Fruit fly (Drosophila melanogaster) whole organism, embryonic: ENCODE measurements around the gene CG32599.

ENCODE experiments used
- BEAF-32 ChIP-seq: fragments of 200-800 bp; sonication (Bioruptor generic); optimal IDR thresholded peaks from 3 replicates; lab custom pipeline; 2017; ENCODE audit warnings: missing biosample characterization, missing genetic modification characterization, mild to moderate bottlenecking, moderate library complexity, missing genetic modification reagents
- CG14710 ChIP-seq: fragments of 200-800 bp; sonication (Bioruptor generic); optimal IDR thresholded peaks from 3 replicates; lab custom pipeline; 2019; ENCODE audit warnings: missing biosample characterization, mild to moderate bottlenecking, missing genetic modification characterization, moderate library complexity
- CG14860 ChIP-seq: fragments of 200-800 bp; sonication (Bioruptor generic); IDR thresholded peaks from 3 replicates; pipeline ENCODE4 v1.3.6; 2022; ENCODE audit warnings: missing biosample characterization, missing genetic modification characterization; ENCODE audit not compliant: partially characterized antibody
- CG15601 ChIP-seq: fragments of 200-800 bp; sonication (Bioruptor generic); optimal IDR thresholded peaks from 3 replicates; lab custom pipeline; 2019; ENCODE audit warnings: missing biosample characterization, mild to moderate bottlenecking, missing genetic modification characterization, moderate library complexity
- CG18476 ChIP-seq: fragments of 200-800 bp; sonication (Bioruptor generic); optimal IDR thresholded peaks from 2 replicates; lab custom pipeline; 2016; ENCODE audit warnings: missing biosample characterization, mild to moderate bottlenecking, missing genetic modification characterization
- CG2116 ChIP-seq: fragments of 200-800 bp; sonication (Bioruptor generic); optimal IDR thresholded peaks from 3 replicates; lab custom pipeline; 2018; ENCODE audit warnings: missing biosample characterization, mild to moderate bottlenecking, missing genetic modification characterization
- CG2875 ChIP-seq: fragments of 200-800 bp; sonication (Bioruptor generic); optimal IDR thresholded peaks from 2 replicates; lab custom pipeline; 2017; ENCODE audit warnings: missing biosample characterization, mild to moderate bottlenecking, missing genetic modification characterization, missing genetic modification reagents
- CG33557 ChIP-seq: fragments of 200-800 bp; sonication (Bioruptor generic); optimal IDR thresholded peaks from 2 replicates; lab custom pipeline; 2019; ENCODE audit warnings: missing biosample characterization, mild to moderate bottlenecking, missing genetic modification characterization, moderate library complexity
- CG3847 ChIP-seq: fragments of 200-800 bp; sonication (Bioruptor generic); IDR thresholded peaks from 2 replicates; pipeline ENCODE4 v1.3.6; 2022; ENCODE audit warnings: missing biosample characterization, missing genetic modification characterization
- CG42726 ChIP-seq: fragments of 200-800 bp; sonication (Bioruptor generic); IDR thresholded peaks from 2 replicates; pipeline ENCODE4 v1.3.6; 2022; ENCODE audit warnings: missing biosample characterization, missing genetic modification characterization; ENCODE audit not compliant: partially characterized antibody
- CG4617 ChIP-seq: fragments of 200-800 bp; sonication (Bioruptor generic); optimal IDR thresholded peaks from 3 replicates; lab custom pipeline; 2016; ENCODE audit warnings: missing biosample characterization, missing genetic modification characterization, borderline replicate concordance
- CG9797 ChIP-seq: fragments of 200-800 bp; sonication (Bioruptor generic); optimal IDR thresholded peaks from 3 replicates; lab custom pipeline; 2018; ENCODE audit warnings: missing biosample characterization, mild to moderate bottlenecking, missing genetic modification characterization
- Chrac-16 ChIP-seq: fragments of 200-800 bp; sonication (Bioruptor generic); optimal IDR thresholded peaks from 3 replicates; lab custom pipeline; 2016; ENCODE audit warnings: missing biosample characterization, missing genetic modification characterization
- D19B ChIP-seq: fragments of 200-800 bp; sonication (Bioruptor generic); optimal IDR thresholded peaks from 2 replicates; lab custom pipeline; 2017; ENCODE audit warnings: missing biosample characterization, mild to moderate bottlenecking, missing genetic modification characterization
- Deaf1 ChIP-seq: fragments of 200-800 bp; optimal IDR thresholded peaks from 3 replicates; lab custom pipeline; 2019; ENCODE audit warnings: missing biosample characterization, mild to moderate bottlenecking, missing genetic modification characterization, moderate library complexity
- Dll ChIP-seq: fragments of 200-800 bp; sonication (Bioruptor generic); IDR thresholded peaks from 4 replicates; pipeline ENCODE4 v1.3.6; 2022; ENCODE audit warnings: missing biosample characterization, missing genetic modification characterization; ENCODE audit not compliant: partially characterized antibody
- Dp ChIP-seq: fragments of 200-800 bp; sonication (Bioruptor generic); optimal IDR thresholded peaks from 2 replicates; lab custom pipeline; 2018; ENCODE audit warnings: missing biosample characterization, mild to moderate bottlenecking, missing genetic modification characterization, moderate library complexity
- Dref ChIP-seq: fragments of 200-800 bp; sonication (Bioruptor generic); IDR thresholded peaks from 2 replicates; pipeline ENCODE4 v1.3.6; 2022; ENCODE audit warnings: missing biosample characterization, missing genetic modification characterization
- Ets97D ChIP-seq: fragments of 200-800 bp; sonication (Bioruptor generic); optimal IDR thresholded peaks from 3 replicates; lab custom pipeline; 2016; ENCODE audit warnings: missing biosample characterization, missing genetic modification characterization
- Hr39 ChIP-seq: fragments of >200 bp; optimal IDR thresholded peaks from 2 replicates; lab custom pipeline; 2017
- Med ChIP-seq: fragments of 200-800 bp; sonication (Bioruptor generic); peaks from one replicate; lab custom pipeline; 2016; ENCODE audit warnings: missing biosample characterization, missing genetic modification characterization, mild to moderate bottlenecking, inconsistent platforms, moderate library complexity
- Nf-YA ChIP-seq: fragments of 200-800 bp; sonication (Bioruptor generic); IDR thresholded peaks from 2 replicates; pipeline ENCODE4 v1.3.6; 2022; ENCODE audit warnings: missing biosample characterization, missing genetic modification characterization
- Pdp1 ChIP-seq, 2 experiments: fragments of 200-800 bp; sonication (Bioruptor generic); optimal IDR thresholded peaks; 3 replicates each; lab custom pipeline; 2016; ENCODE audit warnings: missing biosample characterization in 2 of 2, missing genetic modification characterization in 2 of 2, mild to moderate bottlenecking in 1 of 2, moderate library complexity in 1 of 2
- Ravus ChIP-seq: fragments of 200-800 bp; sonication (Bioruptor generic); IDR thresholded peaks from 2 replicates; pipeline ENCODE4 v1.3.6; 2022; ENCODE audit warnings: missing biosample characterization, missing genetic modification characterization
- Scr ChIP-seq: fragments of 200-800 bp; sonication (Bioruptor generic); IDR thresholded peaks from 2 replicates; pipeline ENCODE4 v1.3.6; 2022; ENCODE audit warnings: missing biosample characterization, missing genetic modification characterization; ENCODE audit not compliant: partially characterized antibody
- Sry-δ ChIP-seq: fragments of 200-800 bp; sonication (Bioruptor generic); optimal IDR thresholded peaks from 2 replicates; lab custom pipeline; 2016; ENCODE audit warnings: missing biosample characterization, missing genetic modification characterization
- YL-1 ChIP-seq: fragments of 200-800 bp; sonication (Bioruptor generic); optimal IDR thresholded peaks from 3 replicates; lab custom pipeline; 2017; ENCODE audit warnings: missing biosample characterization, mild to moderate bottlenecking, missing genetic modification characterization
- bowl ChIP-seq: fragments of 200-800 bp; sonication (Bioruptor generic); IDR thresholded peaks from 2 replicates; pipeline ENCODE4 v1.3.6; 2022; ENCODE audit warnings: missing biosample characterization, missing genetic modification characterization
- chinmo ChIP-seq: fragments of 200-800 bp; sonication (Bioruptor generic); IDR thresholded peaks from 4 replicates; pipeline ENCODE4 v1.3.6; 2022; ENCODE audit warnings: missing biosample characterization, missing genetic modification characterization; ENCODE audit not compliant: partially characterized antibody
- ci ChIP-seq: fragments of 200-800 bp; sonication (Bioruptor generic); IDR thresholded peaks from 3 replicates; pipeline ENCODE4 v1.3.6; 2022; ENCODE audit warnings: missing biosample characterization, missing genetic modification characterization
- crol ChIP-seq: fragments of 200-800 bp; sonication (Bioruptor generic); IDR thresholded peaks from 2 replicates; pipeline ENCODE4 v1.3.6; 2022; ENCODE audit warnings: missing biosample characterization, missing genetic modification characterization
- eyg ChIP-seq: fragments of 200-800 bp; sonication (Bioruptor generic); optimal IDR thresholded peaks from 3 replicates; lab custom pipeline; 2016; ENCODE audit warnings: missing biosample characterization, missing genetic modification characterization
- fd102C ChIP-seq: fragments of 200-800 bp; sonication (Bioruptor generic); optimal IDR thresholded peaks from 2 replicates; lab custom pipeline; 2018; ENCODE audit warnings: missing biosample characterization, mild to moderate bottlenecking, missing genetic modification characterization, moderate library complexity
- gfzf ChIP-seq: fragments of 200-800 bp; sonication (Bioruptor generic); optimal IDR thresholded peaks from 2 replicates; lab custom pipeline; 2016; ENCODE audit warnings: missing biosample characterization, mild to moderate bottlenecking, missing genetic modification characterization, moderate library complexity
- hbn ChIP-seq: fragments of 200-800 bp; sonication (Bioruptor generic); IDR thresholded peaks from 2 replicates; pipeline ENCODE4 v1.3.6; 2022; ENCODE audit warnings: missing biosample characterization, missing genetic modification characterization; ENCODE audit not compliant: partially characterized antibody
- nerfin-1 ChIP-seq: fragments of 200-800 bp; sonication (Bioruptor generic); optimal IDR thresholded peaks from 3 replicates; lab custom pipeline; 2019; ENCODE audit warnings: missing biosample characterization, mild to moderate bottlenecking, missing genetic modification characterization, moderate library complexity
- nerfin-2 ChIP-seq: fragments of 200-800 bp; sonication (Bioruptor generic); IDR thresholded peaks from 2 replicates; pipeline ENCODE4 v1.3.6; 2022; ENCODE audit warnings: missing biosample characterization, missing genetic modification characterization; ENCODE audit not compliant: partially characterized antibody
- nom ChIP-seq: fragments of 200-800 bp; sonication (Bioruptor generic); optimal IDR thresholded peaks from 2 replicates; lab custom pipeline; 2017; ENCODE audit warnings: missing biosample characterization, missing genetic modification characterization, mild to moderate bottlenecking, moderate library complexity, missing genetic modification reagents
- phol ChIP-seq: fragments of 200-800 bp; sonication (Bioruptor generic); optimal IDR thresholded peaks from 3 replicates; lab custom pipeline; 2018; ENCODE audit warnings: missing biosample characterization, mild to moderate bottlenecking, missing genetic modification characterization, moderate library complexity
- pzg ChIP-seq: fragments of 200-800 bp; sonication (Bioruptor generic); optimal IDR thresholded peaks from 3 replicates; lab custom pipeline; 2018; ENCODE audit warnings: missing biosample characterization, mild to moderate bottlenecking, missing genetic modification characterization, moderate library complexity
- stwl ChIP-seq: fragments of 200-800 bp; sonication (Bioruptor generic); optimal IDR thresholded peaks from 3 replicates; lab custom pipeline; 2018; ENCODE audit warnings: missing biosample characterization, mild to moderate bottlenecking, missing genetic modification characterization, moderate library complexity
- tap ChIP-seq: fragments of 200-800 bp; optimal IDR thresholded peaks from 3 replicates; lab custom pipeline; 2019; ENCODE audit warnings: missing biosample characterization, mild to moderate bottlenecking, missing genetic modification characterization, moderate library complexity
- trem ChIP-seq: fragments of 200-800 bp; optimal IDR thresholded peaks from 3 replicates; lab custom pipeline; 2019; ENCODE audit warnings: missing biosample characterization, mild to moderate bottlenecking, missing genetic modification characterization, moderate library complexity
- zen ChIP-seq: fragments of 200-800 bp; sonication (Bioruptor generic); optimal IDR thresholded peaks from 3 replicates; lab custom pipeline; 2018; ENCODE audit warnings: missing biosample characterization, mild to moderate bottlenecking, missing genetic modification characterization, moderate library complexity

The CG32599 gene

dm6 chrX:14221995-14222394 is 21.5 kb upstream of the CG32599 start:
- TF ChIP-seq Deaf1 (tag; lab: Kevin White, UChicago): peak; percentile 91
- no peak for TF ChIP-seq zen (tag; lab: Kevin White, UChicago)
- TF ChIP-seq crol (GFP tag; lab: Robert Waterston, UW): peak; percentile 94
- 0 out of 4 replicates have a peak, but pooled peaks have one; percentile 37 for TF ChIP-seq chinmo (GFP tag; lab: Robert Waterston, UW)
- TF ChIP-seq eyg (GFP tag; lab: Kevin White, UChicago): no peak
- no peak for TF ChIP-seq CG33557 (GFP tag; lab: Kevin White, UChicago)
- TF ChIP-seq ci: 0 out of 3 replicates have a peak, but pooled peaks have one; percentile 25
- TF ChIP-seq Hr39: no peak
- peak; percentile 77 for TF ChIP-seq nerfin-1 (tag; lab: Kevin White, UChicago)
- TF ChIP-seq CG2116 (GFP tag; lab: Kevin White, UChicago): no peak
- no peak for TF ChIP-seq hbn (GFP tag; lab: Robert Waterston, UW)
- peak; percentile 38 for TF ChIP-seq nom (GFP tag; lab: Kevin White, UChicago)

- TF ChIP-seq tap (tag; lab: Kevin White, UChicago): no peak
- TF ChIP-seq nerfin-2 (GFP tag; lab: Robert Waterston, UW): no peak
Measured at dm6 chrX:14225665-14226064, 17.8 kb upstream of the CG32599 start, which contains the start of gene CG11674. Gene CG11674, minus strand, starts transcription at chrX:14225879.

- no peak for TF ChIP-seq fd102C (GFP tag; lab: Kevin White, UChicago)
- TF ChIP-seq Scr (GFP tag; lab: Robert Waterston, UW): peak; percentile 17
- peak; percentile 10 for TF ChIP-seq CG2116 (GFP tag; lab: Kevin White, UChicago)
- TF ChIP-seq CG2875 (GFP tag; lab: Kevin White, UChicago): no peak
- TF ChIP-seq Ravus (GFP tag; lab: Robert Waterston, UW): no peak
- TF ChIP-seq Sry-δ (GFP tag; lab: Kevin White, UChicago): peak; percentile 12
- TF ChIP-seq CG15601 (tag; lab: Kevin White, UChicago): no peak
- TF ChIP-seq CG42726 (GFP tag; lab: Robert Waterston, UW): 0 out of 2 replicates have a peak, but pooled peaks have one; percentile 26
- peak; percentile 36 for TF ChIP-seq trem (tag; lab: Kevin White, UChicago)
- TF ChIP-seq Ets97D (GFP tag; lab: Kevin White, UChicago): peak; percentile 18
- TF ChIP-seq nerfin-1 (tag; lab: Kevin White, UChicago): peak; percentile 7
- peak; percentile 49 for TF ChIP-seq BEAF-32 (GFP tag; lab: Kevin White, UChicago)
- TF ChIP-seq Pdp1 (GFP tag; optimal IDR thresholded peaks at IDR 0.05; lab: Kevin White, UChicago): peak in 1 of 2 experiments; percentile 69
- 0 out of 4 replicates have a peak, but pooled peaks have one; percentile 27 for TF ChIP-seq Dll (GFP tag; lab: Robert Waterston, UW)
- peak; percentile 66 for TF ChIP-seq Dref (GFP tag; lab: Robert Waterston, UW)
- peak; percentile 31 for TF ChIP-seq Med (GFP tag; lab: Kevin White, UChicago)
- TF ChIP-seq gfzf (GFP tag; lab: Kevin White, UChicago): peak; percentile 5
- TF ChIP-seq CG18476 (GFP tag; lab: Kevin White, UChicago): no peak
- peak; percentile 52 for TF ChIP-seq YL-1 (GFP tag; lab: Kevin White, UChicago)
- peak; percentile 63 for TF ChIP-seq CG4617 (GFP tag; lab: Kevin White, UChicago)
- TF ChIP-seq Nf-YA (GFP tag; lab: Robert Waterston, UW): no peak
- TF ChIP-seq CG14860 (GFP tag; lab: Robert Waterston, UW): no peak
- peak; percentile 41 for TF ChIP-seq stwl (tag; lab: Kevin White, UChicago)
- TF ChIP-seq D19B (GFP tag; lab: Kevin White, UChicago): no peak
- 0 out of 4 replicates have a peak, but pooled peaks have one; percentile 9 for TF ChIP-seq chinmo (GFP tag; lab: Robert Waterston, UW)
- TF ChIP-seq bowl (GFP tag; lab: Robert Waterston, UW): no peak
- no peak for TF ChIP-seq CG9797 (GFP tag; lab: Kevin White, UChicago)
- TF ChIP-seq CG3847 (GFP tag; lab: Robert Waterston, UW): peak; percentile 29; the same call in 1 of the 2 replicates
- no peak for TF ChIP-seq phol
- peak; percentile 54 for TF ChIP-seq pzg (GFP tag; lab: Kevin White, UChicago)
- TF ChIP-seq Dp (GFP tag; lab: Kevin White, UChicago): peak; percentile 88
- peak; percentile 0 for TF ChIP-seq CG14710 (tag; lab: Kevin White, UChicago)
- no peak for TF ChIP-seq Chrac-16 (GFP tag; lab: Kevin White, UChicago)
Measured at dm6 chrX:14226093-14226492, 17.4 kb upstream of the CG32599 start, which contains the start of gene mRpL38. Gene mRpL38, plus strand, starts transcription at chrX:14226289.
